Worm (Caenorhabditis elegans): ENCODE measurements around the gene W07G4.2.

W07G4.2 gene

ce11 chrV:13085227-13085640 lies 48.9 kb upstream of the W07G4.2 start (continued):
- TF ChIP-seq ama-1 (optimal IDR thresholded peaks at IDR 0.05) (peak; percentile 12), hmg-1.1 (GFP tag; IDR thresholded peaks at IDR 0.05) (no peak), Y5F2A.4 (GFP tag; optimal IDR thresholded peaks at IDR 0.05) (no peak), unc-130 (GFP tag; optimal IDR thresholded peaks at IDR 0.05) (no peak), nhr-28 (tag; optimal IDR thresholded peaks at IDR 0.05) (peak; percentile 71), F26F4.8 (GFP tag; conservative IDR thresholded peaks at IDR 0.05) (no peak), egl-27 (tag; optimal IDR thresholded peaks at IDR 0.05) (no peak)

ce11 chrV:13083751-13084672 lies 47.6 kb upstream of the W07G4.2 start:
- TF ChIP-seq lin-39 (tag; optimal IDR thresholded peaks at IDR 0.05) (no peak), arid-1 (GFP tag; conservative IDR thresholded peaks at IDR 0.05) (no peak), ceh-82 (tag; optimal IDR thresholded peaks at IDR 0.05) (no peak), dpl-1 (GFP tag; optimal IDR thresholded peaks at IDR 0.05) (no peak), daf-16 (GFP tag; optimal IDR thresholded peaks at IDR 0.05) (peak in 1 of 2 experiments; percentile 98), daf-16 (tag; optimal IDR thresholded peaks at IDR 0.05) (peak; percentile 38), pha-4 (GFP tag; IDR thresholded peaks at IDR 0.05) (no peak), pha-4 (tag; optimal IDR thresholded peaks at IDR 0.05) (no peak), aha-1 (tag) (peak; percentile 96), fkh-10 (GFP tag; optimal IDR thresholded peaks at IDR 0.05) (peak; percentile 37), pqm-1 (tag; optimal IDR thresholded peaks at IDR 0.05) (peak; percentile 22), unc-62 (GFP tag; optimal IDR thresholded peaks at IDR 0.05 in 1 of 2) (peak in 1 of 2 experiments; percentile 83), unc-62 (tag; optimal IDR thresholded peaks at IDR 0.05) (no peak), aly-2 (tag; optimal IDR thresholded peaks at IDR 0.05) (no peak), madf-9 (GFP tag; conservative IDR thresholded peaks at IDR 0.05) (no peak), hlh-30 (tag; optimal IDR thresholded peaks at IDR 0.05; ENCODE audit: insufficient read depth) (no peak), nhr-11 (tag; optimal IDR thresholded peaks at IDR 0.05) (no peak), tag-97 (GFP tag; IDR thresholded peaks at IDR 0.05) (no peak), nhr-28 (tag; optimal IDR thresholded peaks at IDR 0.05) (no peak), nhr-42 (GFP tag; IDR thresholded peaks at IDR 0.05) (no peak), F10B5.3 (tag; optimal IDR thresholded peaks at IDR 0.05) (no peak), hif-1 (tag; optimal IDR thresholded peaks at IDR 0.05) (peak in 1 of 2 experiments; percentile 25)

ce11 chrV:13082442-13083126 lies 46.2 kb upstream of the W07G4.2 start, which contains the start of gene C34B4.2:
Gene C34B4.2, plus strand, starts transcription at chrV:13083055.
- peak; percentile 100 for TF ChIP-seq aha-1 (tag)
- peak in 1 of 2 experiments; percentile 93 for TF ChIP-seq unc-62 (GFP tag; optimal IDR thresholded peaks at IDR 0.05 in 1 of 2)
- TF ChIP-seq unc-62 (tag; optimal IDR thresholded peaks at IDR 0.05): no peak
- TF ChIP-seq daf-19 (GFP tag; conservative IDR thresholded peaks at IDR 0.05): no peak
- TF ChIP-seq Y48G9A.11 (GFP tag; IDR thresholded peaks at IDR 0.05): no peak
- peak; percentile 7 to 62 for TF ChIP-seq lsy-2 (tag; optimal IDR thresholded peaks at IDR 0.05)
- TF ChIP-seq nhr-11 (tag; optimal IDR thresholded peaks at IDR 0.05): peak; percentile 51
- peak; percentile 55; the same call in 1 of the 2 replicates for TF ChIP-seq T26A8.4 (GFP tag; IDR thresholded peaks at IDR 0.05)
- no peak for TF ChIP-seq nhr-76 (tag; optimal IDR thresholded peaks at IDR 0.05)
- peak; percentile 48 for TF ChIP-seq mes-2 (tag; optimal IDR thresholded peaks at IDR 0.05; ENCODE audit: poor library complexity, severe bottlenecking)
- no peak for TF ChIP-seq nhr-10 (tag; optimal IDR thresholded peaks at IDR 0.05)
- TF ChIP-seq ztf-7 (tag; optimal IDR thresholded peaks at IDR 0.05): peak; percentile 23
- TF ChIP-seq lin-1 (GFP tag; IDR thresholded peaks at IDR 0.05): peak; percentile 68; the same call in 1 of the 2 replicates
- peak; percentile 84 to 99 for TF ChIP-seq hif-1 (tag; optimal IDR thresholded peaks at IDR 0.05)
- peak; percentile 51 for TF ChIP-seq nhr-48 (tag; optimal IDR thresholded peaks at IDR 0.05)
- peak; percentile 3 for TF ChIP-seq rbr-2 (tag; optimal IDR thresholded peaks at IDR 0.05)
- peak; percentile 7 for TF ChIP-seq nhr-102 (tag; optimal IDR thresholded peaks at IDR 0.05)
- peak; percentile 38; the same call in 1 of the 2 replicates for TF ChIP-seq mdt-29 (GFP tag; IDR thresholded peaks at IDR 0.05)
- TF ChIP-seq mep-1 (tag; optimal IDR thresholded peaks at IDR 0.05): peak; percentile 75
- TF ChIP-seq pqm-1 (tag; optimal IDR thresholded peaks at IDR 0.05): no peak
- TF ChIP-seq T20F7.1 (GFP tag; optimal IDR thresholded peaks at IDR 0.05): peak; percentile 25
- no peak for TF ChIP-seq zfp-3 (GFP tag; conservative IDR thresholded peaks at IDR 0.05)
- peak; percentile 90 for TF ChIP-seq hlh-11 (tag; optimal IDR thresholded peaks at IDR 0.05)
- TF ChIP-seq dve-1 (tag; optimal IDR thresholded peaks at IDR 0.05; ENCODE audit: insufficient read depth): peak; percentile 57

All from whole organism, L4 larva.